Worm (Caenorhabditis elegans) whole organism, L4/young adult: ENCODE data around the gene flp-12.
A peak's percentile ranks its signal among the peaks of the same experiment; 100 is the strongest.

Source experiments
- W03F9.2 ChIP-seq: fragments of 150-350 bp; optimal IDR thresholded peaks from 2 replicates; lab custom pipeline; 2014; ENCODE audit warnings: missing biosample characterization, missing genetic modification characterization
- dao-5 ChIP-seq: sonication (generic microtip); optimal IDR thresholded peaks from 2 replicates; lab custom pipeline; 2016; ENCODE audit warnings: missing genotype, missing genetic modification characterization, moderate library complexity, missing compliant biosample characterization
- him-1 ChIP-seq: sonication (generic microtip); optimal IDR thresholded peaks from 2 replicates; lab custom pipeline; 2016; ENCODE audit warnings: missing genotype, missing genetic modification reagents, missing genetic modification characterization, missing compliant biosample characterization

Gene flp-12

DNA sequence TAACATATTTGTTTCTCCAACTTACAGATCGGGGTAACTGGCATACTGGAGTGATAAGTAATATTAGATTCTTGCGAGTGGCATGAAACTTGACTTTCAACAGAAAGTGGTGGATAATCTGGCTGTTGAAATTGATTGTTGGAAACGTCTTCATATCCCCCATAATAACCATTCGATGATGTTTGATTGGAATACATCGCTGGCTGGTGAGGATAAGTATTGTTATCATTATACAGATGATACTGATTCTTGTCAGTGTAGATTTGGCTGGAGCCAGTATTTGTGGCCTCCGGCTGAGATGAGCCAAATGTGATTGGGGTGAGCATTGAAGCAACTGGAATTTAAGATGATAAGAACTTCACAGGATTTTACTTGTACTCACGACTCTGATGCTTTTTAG is 22.9 kb upstream of the flp-12 start:
- TF ChIP-seq him-1 (no peak), W03F9.2 (tag; lab: Kevin White, UChicago) (no peak), dao-5 (tag; lab: Kevin White, UChicago) (no peak)

DNA sequence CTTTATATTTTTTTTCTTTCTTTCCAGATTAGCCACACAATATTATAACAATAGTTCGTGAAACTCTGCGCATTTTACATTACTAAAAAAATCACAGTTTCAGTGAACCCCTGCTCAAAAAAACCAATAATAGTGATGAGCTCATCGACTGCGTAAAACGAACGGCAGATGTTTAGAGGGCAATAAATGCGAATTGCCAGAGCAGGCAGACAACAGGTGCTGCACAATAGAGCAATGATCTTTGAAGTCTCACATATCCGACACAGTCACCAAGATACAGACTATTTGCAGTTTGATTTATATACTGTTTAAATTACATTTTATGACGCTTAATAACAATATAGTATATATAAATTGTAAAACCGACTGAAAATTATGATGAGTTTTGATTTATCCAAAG is 17.5 kb upstream of the flp-12 start:
- no peak for TF ChIP-seq W03F9.2 (tag; lab: Kevin White, UChicago)
- TF ChIP-seq him-1: no peak

DNA sequence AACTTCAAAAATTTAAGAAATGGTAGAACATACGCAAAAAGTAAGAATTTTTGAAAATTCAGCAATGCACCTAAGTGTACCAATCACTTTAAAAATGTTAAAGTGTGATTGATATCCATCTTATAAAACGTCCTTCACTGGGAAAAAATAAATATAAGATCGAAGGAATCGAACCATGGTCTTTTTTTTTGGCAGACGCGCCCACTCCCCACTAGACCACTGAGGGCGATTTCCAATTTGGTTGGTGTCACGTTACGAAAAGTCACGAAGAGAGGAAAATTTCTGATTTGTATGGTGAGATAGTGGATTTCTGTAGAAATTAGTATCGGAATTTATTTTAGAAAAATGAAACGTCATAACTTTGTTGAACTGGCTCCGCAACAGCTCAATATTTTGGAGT is 15.2 kb upstream of the flp-12 start:
- TF ChIP-seq dao-5 (tag; lab: Kevin White, UChicago) (no peak), him-1 (no peak), W03F9.2 (tag; lab: Kevin White, UChicago) (no peak)

- TF ChIP-seq him-1: peak; percentile 90
These were observed 14.3 kb upstream of the flp-12 start for ce11 chrX:4606389-4606880.

DNA sequence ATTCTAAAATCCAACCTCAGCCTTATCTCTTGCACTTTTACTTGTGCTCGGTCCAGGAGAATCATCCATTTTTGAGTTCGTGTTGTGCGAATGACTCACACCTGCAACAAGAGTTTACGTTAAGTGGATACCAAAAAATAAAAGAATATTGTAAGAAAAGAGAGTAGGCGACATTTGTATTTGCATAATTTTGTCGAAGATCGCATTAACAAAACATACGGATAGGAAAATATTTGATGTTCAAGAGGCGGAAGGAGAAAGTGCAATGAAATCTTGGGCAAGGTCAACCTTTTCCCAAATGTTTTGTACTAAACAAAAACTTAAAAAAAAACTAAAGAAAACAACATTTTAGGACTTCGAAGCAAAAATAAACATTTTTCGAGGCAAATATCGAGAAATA is 13.7 kb upstream of the flp-12 start, which contains the start of gene spat-3:
spat-3 (minus strand) TSS at position 101 of the 400 bp plus-strand sequence.
- no peak for TF ChIP-seq W03F9.2 (tag; lab: Kevin White, UChicago)

ce11 chrX:4604185-4604584 is 12.0 kb upstream of the flp-12 start:
- TF ChIP-seq W03F9.2 (tag; lab: Kevin White, UChicago) (no peak), dao-5 (tag; lab: Kevin White, UChicago) (no peak), him-1 (no peak)

ce11 chrX:4600987-4601386 is 8.8 kb upstream of the flp-12 start:
- TF ChIP-seq W03F9.2 (tag; lab: Kevin White, UChicago) (no peak), him-1 (no peak), dao-5 (tag; lab: Kevin White, UChicago) (no peak)

DNA sequence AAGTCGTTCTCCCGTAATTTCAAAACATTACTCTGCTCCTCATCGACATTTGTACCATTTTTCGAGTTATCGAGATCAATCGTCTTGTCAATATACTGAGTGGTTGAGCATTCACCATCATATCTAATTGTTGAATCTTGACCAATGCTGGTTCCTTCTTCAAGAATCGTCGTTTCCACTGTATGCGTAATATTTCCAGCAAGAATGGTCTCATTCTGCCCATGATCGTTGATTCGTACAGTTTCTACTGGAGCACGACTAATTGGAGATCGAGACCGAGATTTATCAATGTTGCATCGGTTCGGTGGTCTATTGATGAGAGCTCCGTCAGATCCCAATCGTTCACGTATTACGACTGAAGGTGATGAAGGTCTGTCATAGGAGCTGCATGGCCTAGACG is 7.4 kb upstream of the flp-12 start:
- TF ChIP-seq dao-5 (tag; lab: Kevin White, UChicago) (no peak), W03F9.2 (tag; lab: Kevin White, UChicago) (no peak), him-1 (no peak)

DNA sequence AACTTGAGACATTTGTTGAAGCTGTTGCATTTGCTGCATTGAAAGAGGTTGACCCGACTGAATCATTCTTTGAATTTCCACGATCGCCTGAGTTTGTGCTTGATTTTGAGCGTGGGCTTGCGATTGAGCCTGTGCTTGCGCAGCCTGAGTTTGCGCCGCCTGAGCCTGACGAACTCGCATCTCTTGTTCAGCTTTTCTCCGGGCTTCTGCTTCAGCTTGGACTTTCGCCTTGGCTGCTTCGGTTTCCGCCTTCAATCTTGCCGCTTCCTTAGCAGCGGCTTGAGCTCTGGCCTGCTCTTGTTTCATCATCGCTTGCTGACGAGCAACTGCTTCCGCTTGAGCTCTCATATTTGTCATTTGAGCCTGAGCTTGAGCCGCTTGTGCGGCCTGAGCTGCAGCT is 5.3 kb upstream of the flp-12 start:
- TF ChIP-seq dao-5 (tag; lab: Kevin White, UChicago) (no peak), him-1 (no peak), W03F9.2 (tag; lab: Kevin White, UChicago) (no peak)

ce11 chrX:4588462-4588861 is 3.7 kb downstream of the flp-12 start, which contains the start of gene lnp-1:
TSS of gene lnp-1 (plus strand) at chrX:4588762.
- TF ChIP-seq dao-5 (tag; lab: Kevin White, UChicago) (no peak), W03F9.2 (tag; lab: Kevin White, UChicago) (no peak), him-1 (no peak)

DNA sequence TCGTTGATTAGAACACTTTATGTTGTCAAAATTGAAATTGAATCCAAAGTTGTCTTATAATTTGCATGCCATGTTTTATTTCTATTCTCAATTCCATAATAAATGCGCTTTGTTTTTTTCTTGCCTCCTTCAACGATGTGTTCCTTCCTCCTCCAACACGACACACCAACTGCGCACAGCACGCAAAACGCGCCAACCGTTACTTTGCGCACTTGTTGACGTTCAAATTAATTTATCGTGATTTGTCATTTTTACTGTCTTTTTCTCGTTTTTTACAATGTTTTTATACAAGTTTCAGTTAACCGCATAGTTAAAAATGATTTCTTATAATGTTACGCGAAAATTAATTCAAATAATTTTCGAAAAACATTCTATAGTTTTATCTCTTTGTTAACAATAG is 4.2 kb downstream of the flp-12 start:
- TF ChIP-seq dao-5 (tag; lab: Kevin White, UChicago) (no peak), W03F9.2 (tag; lab: Kevin White, UChicago) (no peak), him-1 (no peak)

ce11 chrX:4586617-4587016 is 5.5 kb downstream of the flp-12 start, which contains the start of gene C05E11.2:
TSS of gene C05E11.2 (plus strand) at chrX:4586917.
- TF ChIP-seq him-1 (no peak), W03F9.2 (tag; lab: Kevin White, UChicago) (no peak), dao-5 (tag; lab: Kevin White, UChicago) (no peak)

DNA sequence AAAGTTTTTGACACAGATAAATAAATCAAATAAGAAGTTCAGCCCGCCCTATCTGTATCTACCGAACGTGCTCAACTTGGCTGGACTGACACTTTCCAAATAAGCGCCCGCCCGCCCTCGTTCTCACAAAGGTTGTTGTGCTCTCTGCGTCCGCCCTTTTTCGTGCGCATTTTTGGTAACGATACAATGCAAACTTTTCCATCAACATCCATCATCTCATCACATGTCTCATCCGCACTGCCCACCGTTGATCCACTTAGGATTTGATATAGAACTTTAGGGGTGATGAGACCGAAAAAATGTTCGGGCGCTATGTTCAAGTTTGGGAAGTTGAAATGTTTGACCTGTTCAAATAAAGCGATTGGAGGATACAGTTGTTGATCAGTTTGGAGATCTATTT is 6.6 kb downstream of the flp-12 start, which contains the start of gene C05E11.7:
C05E11.7 (minus strand) TSS at position 101 of the 400 bp plus-strand sequence.
- TF ChIP-seq W03F9.2 (tag; lab: Kevin White, UChicago) (no peak), him-1 (no peak), dao-5 (tag; lab: Kevin White, UChicago) (no peak)

DNA sequence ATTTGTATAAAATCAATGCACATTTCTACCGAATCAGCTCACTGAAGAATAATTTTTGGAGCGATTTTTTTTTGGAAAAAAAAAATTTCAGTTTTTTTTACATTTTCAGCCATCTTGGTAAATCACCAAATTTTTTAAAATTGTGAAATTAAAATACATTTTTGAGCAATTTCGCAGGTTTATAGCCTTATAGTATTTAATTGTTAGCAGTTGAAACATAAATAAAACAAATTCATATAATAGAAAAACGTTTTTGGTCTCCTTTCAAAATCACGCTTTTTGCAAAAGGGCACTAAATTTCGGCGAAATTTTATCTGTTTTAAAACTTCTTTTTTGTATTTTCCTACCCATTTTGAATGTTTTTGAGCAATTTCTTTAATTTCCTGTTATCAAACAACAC is 13.6 kb downstream of the flp-12 start:
- TF ChIP-seq dao-5 (tag; lab: Kevin White, UChicago) (no peak), W03F9.2 (tag; lab: Kevin White, UChicago) (no peak), him-1 (no peak)

- TF ChIP-seq dao-5 (tag; lab: Kevin White, UChicago) (no peak), him-1 (no peak), W03F9.2 (tag; lab: Kevin White, UChicago) (no peak)
These were observed 14.2 kb downstream of the flp-12 start, which contains the start of gene C05E11.3 for ce11 chrX:4577941-4578340. TSS of gene C05E11.3 (plus strand) at chrX:4578241.
